Worm (Caenorhabditis elegans): Measurements from ENCODE around the gene str-45.

Gene str-45

DNA sequence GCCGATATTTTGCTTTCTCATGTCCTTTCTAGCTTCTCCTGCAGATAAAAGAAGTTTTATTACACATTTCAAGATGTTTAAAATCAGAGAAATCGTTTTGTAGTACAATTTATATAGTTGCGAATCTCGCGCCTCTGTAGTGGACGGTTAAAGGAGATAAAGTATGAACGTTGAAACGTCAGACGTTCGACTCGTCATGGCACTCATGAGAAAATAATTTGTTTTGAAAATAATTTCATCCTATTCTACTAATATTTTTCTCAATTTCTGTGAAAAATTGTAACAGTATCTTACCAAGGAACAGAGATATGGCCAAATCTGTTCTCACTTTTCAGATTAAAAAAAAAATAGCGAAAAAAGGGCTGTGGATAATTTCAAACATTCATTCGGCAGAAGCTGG lies 11.0 kb upstream of the str-45 start, which contains the start of gene T09F5.20:
Gene T09F5.20, minus strand, starts transcription at position 101 of the 400 bp plus-strand sequence.
- TF ChIP-seq hnd-1 (tag; optimal IDR thresholded peaks at IDR 0.05): no peak
- TF ChIP-seq ama-1 (optimal IDR thresholded peaks at IDR 0.05): no peak
- TF ChIP-seq hmbx-1 (tag; optimal IDR thresholded peaks at IDR 0.05): no peak
- no peak for TF ChIP-seq tbx-37 (GFP tag; conservative IDR thresholded peaks at IDR 0.05)
- TF ChIP-seq ceh-13 (GFP tag; optimal IDR thresholded peaks at IDR 0.05): no peak
- no peak for TF ChIP-seq flt-1 (GFP tag; IDR thresholded peaks at IDR 0.05)
- TF ChIP-seq scrt-1 (GFP tag; IDR thresholded peaks at IDR 0.05): no peak
- no peak for TF ChIP-seq hmg-4 (GFP tag; optimal IDR thresholded peaks at IDR 0.05)
- no peak for TF ChIP-seq F13C5.2 (tag; optimal IDR thresholded peaks at IDR 0.05)
- no peak for TF ChIP-seq tbx-11 (GFP tag; IDR thresholded peaks at IDR 0.05)
- no peak for TF ChIP-seq ets-7 (tag; optimal IDR thresholded peaks at IDR 0.05)
- TF ChIP-seq sea-1 (GFP tag; conservative IDR thresholded peaks at IDR 0.05): no peak

DNA sequence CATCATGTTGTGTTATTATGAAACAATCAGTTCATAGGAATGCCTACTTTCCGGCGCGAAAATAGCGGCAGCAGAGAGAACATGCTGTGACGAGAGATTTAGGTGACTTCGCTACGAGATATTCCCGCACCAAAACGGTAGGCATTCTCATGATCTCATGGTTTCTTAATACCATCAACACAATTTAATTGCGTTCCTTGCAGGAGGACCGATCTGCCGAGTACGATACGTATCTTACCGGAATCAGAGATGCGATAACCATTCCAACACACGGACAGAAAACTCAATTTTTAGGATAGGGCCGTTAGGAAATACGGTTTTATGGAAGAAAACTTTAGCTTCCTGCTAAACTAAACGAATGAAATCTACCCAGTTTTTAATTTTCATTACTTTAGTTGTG lies 10.0 kb upstream of the str-45 start, which contains the start of gene T09F5.1:
Gene T09F5.1, plus strand, starts transcription at position 301 of the 400 bp plus-strand sequence.
- TF ChIP-seq hmbx-1 (tag; optimal IDR thresholded peaks at IDR 0.05): no peak
- no peak for TF ChIP-seq aly-1 (tag; optimal IDR thresholded peaks at IDR 0.05)
- TF ChIP-seq tbx-11 (GFP tag; IDR thresholded peaks at IDR 0.05): no peak
- no peak for TF ChIP-seq ceh-36 (tag; optimal IDR thresholded peaks at IDR 0.05)
- TF ChIP-seq tra-4 (tag; optimal IDR thresholded peaks at IDR 0.05): no peak
- TF ChIP-seq B0310.2 (tag; optimal IDR thresholded peaks at IDR 0.05): no peak
- TF ChIP-seq ets-7 (tag; optimal IDR thresholded peaks at IDR 0.05): no peak
- TF ChIP-seq scrt-1 (GFP tag; IDR thresholded peaks at IDR 0.05): no peak
- no peak for TF ChIP-seq sea-1 (GFP tag; conservative IDR thresholded peaks at IDR 0.05)
- no peak for TF ChIP-seq ceh-13 (GFP tag; optimal IDR thresholded peaks at IDR 0.05)
- no peak for TF ChIP-seq hnd-1 (tag; optimal IDR thresholded peaks at IDR 0.05)
- TF ChIP-seq ama-1 (optimal IDR thresholded peaks at IDR 0.05): no peak
- no peak for TF ChIP-seq flt-1 (GFP tag; IDR thresholded peaks at IDR 0.05)
- TF ChIP-seq hmg-4 (GFP tag; optimal IDR thresholded peaks at IDR 0.05): no peak

DNA sequence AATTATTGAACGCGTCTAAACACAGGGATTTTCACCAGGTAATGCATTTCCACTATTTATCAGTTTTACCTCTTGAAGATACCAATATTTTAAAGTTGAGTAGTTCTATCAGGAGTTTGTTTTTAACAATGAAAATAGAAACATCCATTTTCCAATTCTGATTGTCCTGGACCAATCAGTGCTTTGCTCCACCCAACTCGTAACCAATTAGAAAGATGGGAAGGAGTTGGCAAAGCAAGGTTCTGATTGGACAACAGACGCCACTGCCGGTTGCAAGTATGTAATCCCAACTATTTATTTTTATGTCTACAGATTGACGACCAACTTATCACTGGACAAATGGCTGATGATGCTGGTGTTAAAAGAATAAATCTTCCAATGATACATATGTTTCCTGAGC lies 8.6 kb upstream of the str-45 start:
- TF ChIP-seq scrt-1 (GFP tag; IDR thresholded peaks at IDR 0.05) (no peak), B0310.2 (tag; optimal IDR thresholded peaks at IDR 0.05) (no peak), tbx-37 (GFP tag; conservative IDR thresholded peaks at IDR 0.05) (no peak), ceh-13 (GFP tag; optimal IDR thresholded peaks at IDR 0.05) (no peak), pes-1 (GFP tag; IDR thresholded peaks at IDR 0.05) (no peak), flt-1 (GFP tag; IDR thresholded peaks at IDR 0.05) (no peak), hnd-1 (tag; optimal IDR thresholded peaks at IDR 0.05) (no peak), sea-1 (GFP tag; conservative IDR thresholded peaks at IDR 0.05) (no peak), ceh-36 (tag; optimal IDR thresholded peaks at IDR 0.05) (no peak), F13C5.2 (tag; optimal IDR thresholded peaks at IDR 0.05) (no peak)

DNA sequence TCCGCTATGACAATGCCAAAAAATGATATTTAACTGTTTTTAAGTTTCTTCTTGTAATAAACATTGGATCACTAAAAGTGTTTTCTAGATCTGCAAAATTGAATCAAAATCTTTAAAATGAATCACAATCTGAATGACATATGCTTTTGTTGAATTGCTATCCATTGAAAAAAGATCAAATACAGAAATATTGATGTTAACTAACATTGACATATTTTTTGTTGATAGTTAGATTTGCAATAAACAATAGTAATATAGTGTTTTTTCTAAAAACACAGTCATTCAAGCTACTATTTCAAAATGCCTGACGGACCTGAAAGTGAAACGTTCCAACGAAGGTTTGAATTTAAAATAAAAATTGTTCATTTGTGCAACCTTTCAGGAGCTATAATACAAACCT lies 8.1 kb upstream of the str-45 start, which contains the start of gene T09F5.2:
Gene T09F5.2, plus strand, starts transcription at position 301 of the 400 bp plus-strand sequence.
- no peak for TF ChIP-seq tra-4 (tag; optimal IDR thresholded peaks at IDR 0.05)
- TF ChIP-seq tbx-37 (GFP tag; conservative IDR thresholded peaks at IDR 0.05): no peak
- no peak for TF ChIP-seq hnd-1 (tag; optimal IDR thresholded peaks at IDR 0.05)
- no peak for TF ChIP-seq pes-1 (GFP tag; IDR thresholded peaks at IDR 0.05)
- TF ChIP-seq scrt-1 (GFP tag; IDR thresholded peaks at IDR 0.05): no peak
- TF ChIP-seq ets-7 (tag; optimal IDR thresholded peaks at IDR 0.05): no peak
- TF ChIP-seq flt-1 (GFP tag; IDR thresholded peaks at IDR 0.05): no peak
- no peak for TF ChIP-seq F13C5.2 (tag; optimal IDR thresholded peaks at IDR 0.05)

DNA sequence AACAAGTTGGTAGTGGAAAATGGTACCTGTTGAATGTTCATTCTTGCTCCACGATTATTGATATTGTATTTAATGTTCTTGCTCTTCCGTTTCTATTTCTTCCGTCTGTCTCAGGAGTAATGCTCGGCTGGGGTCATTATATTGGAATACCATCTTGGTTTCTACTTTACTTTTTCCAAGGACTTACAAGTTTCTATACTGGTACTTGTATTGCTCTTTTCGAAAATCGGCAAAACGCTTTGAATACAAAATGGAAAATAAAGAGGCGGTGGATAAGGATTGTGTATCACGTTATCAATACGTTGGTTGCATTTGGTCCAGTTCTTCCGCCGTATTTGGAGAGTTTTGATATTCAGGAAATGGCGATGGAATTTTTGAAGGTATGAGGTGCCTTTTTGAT lies 6.8 kb upstream of the str-45 start:
- TF ChIP-seq hmbx-1 (tag; optimal IDR thresholded peaks at IDR 0.05): no peak
- TF ChIP-seq tbx-37 (GFP tag; conservative IDR thresholded peaks at IDR 0.05): no peak
- TF ChIP-seq hnd-1 (tag; optimal IDR thresholded peaks at IDR 0.05): no peak
- TF ChIP-seq F13C5.2 (tag; optimal IDR thresholded peaks at IDR 0.05): no peak
- no peak for TF ChIP-seq sea-1 (GFP tag; conservative IDR thresholded peaks at IDR 0.05)
- no peak for TF ChIP-seq tbx-11 (GFP tag; IDR thresholded peaks at IDR 0.05)
- TF ChIP-seq B0310.2 (tag; optimal IDR thresholded peaks at IDR 0.05): no peak
- TF ChIP-seq pes-1 (GFP tag; IDR thresholded peaks at IDR 0.05): no peak
- TF ChIP-seq ceh-13 (GFP tag; optimal IDR thresholded peaks at IDR 0.05): no peak
- no peak for TF ChIP-seq flt-1 (GFP tag; IDR thresholded peaks at IDR 0.05)
- no peak for TF ChIP-seq ama-1 (optimal IDR thresholded peaks at IDR 0.05)
- no peak for TF ChIP-seq hmg-4 (GFP tag; optimal IDR thresholded peaks at IDR 0.05)
- TF ChIP-seq aly-1 (tag; optimal IDR thresholded peaks at IDR 0.05): no peak
- no peak for TF ChIP-seq ceh-36 (tag; optimal IDR thresholded peaks at IDR 0.05)
- TF ChIP-seq tra-4 (tag; optimal IDR thresholded peaks at IDR 0.05): no peak
- TF ChIP-seq ets-7 (tag; optimal IDR thresholded peaks at IDR 0.05): no peak
- TF ChIP-seq scrt-1 (GFP tag; IDR thresholded peaks at IDR 0.05): no peak

DNA sequence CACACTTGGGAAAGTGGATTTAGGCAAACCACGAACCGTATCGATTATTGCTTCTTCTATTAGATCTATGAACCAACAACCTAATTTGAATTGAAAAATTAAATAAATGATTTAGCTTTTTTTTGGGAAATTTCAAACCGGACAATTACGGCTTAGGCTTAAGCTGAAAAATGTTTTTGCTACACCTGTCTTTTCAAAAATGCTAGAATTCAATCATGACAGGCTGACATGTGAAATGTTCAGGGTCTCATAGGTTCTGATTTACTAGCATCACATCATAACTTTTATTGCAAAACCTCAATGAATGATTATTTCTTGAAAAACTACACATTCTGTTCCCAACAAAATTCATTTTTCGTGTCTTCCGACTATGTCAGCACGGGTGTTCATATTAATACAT lies 5.5 kb upstream of the str-45 start, which contains the start of gene srh-55:
Gene srh-55, plus strand, starts transcription at position 301 of the 400 bp plus-strand sequence.
- TF ChIP-seq pes-1 (GFP tag; IDR thresholded peaks at IDR 0.05) (no peak), hnd-1 (tag; optimal IDR thresholded peaks at IDR 0.05) (no peak), tbx-11 (GFP tag; IDR thresholded peaks at IDR 0.05) (no peak), ama-1 (optimal IDR thresholded peaks at IDR 0.05) (no peak), F13C5.2 (tag; optimal IDR thresholded peaks at IDR 0.05) (no peak), flt-1 (GFP tag; IDR thresholded peaks at IDR 0.05) (no peak), ets-7 (tag; optimal IDR thresholded peaks at IDR 0.05) (no peak), ceh-13 (GFP tag; optimal IDR thresholded peaks at IDR 0.05) (no peak), B0310.2 (tag; optimal IDR thresholded peaks at IDR 0.05) (no peak), hmbx-1 (tag; optimal IDR thresholded peaks at IDR 0.05) (no peak), tra-4 (tag; optimal IDR thresholded peaks at IDR 0.05) (no peak), aly-1 (tag; optimal IDR thresholded peaks at IDR 0.05) (no peak), tbx-37 (GFP tag; conservative IDR thresholded peaks at IDR 0.05) (no peak), sea-1 (GFP tag; conservative IDR thresholded peaks at IDR 0.05) (no peak)

DNA sequence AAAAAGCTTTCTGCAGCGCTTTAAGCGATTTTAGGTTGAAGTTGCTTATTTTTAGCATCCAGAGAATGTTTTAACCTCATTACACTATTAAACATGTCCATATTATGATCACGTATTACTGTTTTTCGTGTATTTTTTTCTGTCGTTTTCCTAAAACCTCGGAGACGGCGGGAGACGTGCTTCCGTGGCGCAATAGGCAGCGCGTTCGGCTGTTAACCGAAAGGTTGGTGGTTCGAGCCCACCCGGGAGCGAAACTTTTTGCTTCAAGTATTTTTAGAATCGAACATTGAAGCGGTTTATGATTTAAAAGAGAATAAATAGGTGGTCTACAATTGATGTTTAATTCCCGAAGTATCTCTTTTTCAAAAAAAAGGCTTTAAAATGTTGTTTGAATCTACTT lies 2.3 kb upstream of the str-45 start:
- no peak for TF ChIP-seq ets-7 (tag; optimal IDR thresholded peaks at IDR 0.05)
- TF ChIP-seq hmg-4 (GFP tag; optimal IDR thresholded peaks at IDR 0.05): no peak
- TF ChIP-seq flt-1 (GFP tag; IDR thresholded peaks at IDR 0.05): no peak
- no peak for TF ChIP-seq F13C5.2 (tag; optimal IDR thresholded peaks at IDR 0.05)
- no peak for TF ChIP-seq hnd-1 (tag; optimal IDR thresholded peaks at IDR 0.05)
- TF ChIP-seq scrt-1 (GFP tag; IDR thresholded peaks at IDR 0.05): no peak
